Fruit fly (Drosophila melanogaster): ENCODE results near the gene primo-1.

primo-1 gene

dm6 chr3R:13710645-13711044 is 990 bp downstream of the primo-1 start (continued):
- peak; percentile 51 for TF ChIP-seq MESR4 (GFP tag; optimal IDR thresholded peaks at IDR 0.05)
- no peak for TF ChIP-seq CG10565 (GFP tag; optimal IDR thresholded peaks at IDR 0.05)
- peak; percentile 37; the same call in 1 of the 2 replicates for TF ChIP-seq tna (GFP tag; IDR thresholded peaks at IDR 0.05; ENCODE audit: partially characterized antibody)
- TF ChIP-seq amos (GFP tag; IDR thresholded peaks at IDR 0.05; ENCODE audit: partially characterized antibody): peak; percentile 31
- TF ChIP-seq CG8089 (GFP tag; optimal IDR thresholded peaks at IDR 0.05): no peak
- peak; percentile 2 for TF ChIP-seq Xbp1 (GFP tag; optimal IDR thresholded peaks at IDR 0.05)
- TF ChIP-seq Sin3A (optimal IDR thresholded peaks at IDR 0.05): peak; percentile 41
- TF ChIP-seq Abd-B (GFP tag; optimal IDR thresholded peaks at IDR 0.05): no peak
- no peak for TF ChIP-seq CG3163 (GFP tag; optimal IDR thresholded peaks at IDR 0.05)
- no peak for TF ChIP-seq oc (tag; optimal IDR thresholded peaks at IDR 0.05)
- TF ChIP-seq CG12219 (GFP tag; optimal IDR thresholded peaks at IDR 0.05): no peak
- peak; percentile 4 for TF ChIP-seq CG17829 (tag; optimal IDR thresholded peaks at IDR 0.05)
- TF ChIP-seq chm (GFP tag; IDR thresholded peaks at IDR 0.05): 0 out of 2 replicates have a peak, but pooled peaks have one; percentile 37
- no peak for TF ChIP-seq Lpt (GFP tag; optimal IDR thresholded peaks at IDR 0.05)
- TF ChIP-seq CG12659 (GFP tag; optimal IDR thresholded peaks at IDR 0.05): peak; percentile 28
- TF ChIP-seq cato (GFP tag; optimal IDR thresholded peaks at IDR 0.05; ENCODE audit: borderline replicate concordance): no peak
- peak; percentile 26; the same call in 1 of the 2 replicates for TF ChIP-seq CG14014 (GFP tag; IDR thresholded peaks at IDR 0.05)
- TF ChIP-seq so (GFP tag; IDR thresholded peaks at IDR 0.05): peak; percentile 39; the same call in 1 of the 3 replicates
- peak; percentile 1 for TF ChIP-seq CG10267 (tag; optimal IDR thresholded peaks at IDR 0.05)
- no peak for TF ChIP-seq CG1233 (GFP tag; optimal IDR thresholded peaks at IDR 0.05)
- peak; percentile 26 for TF ChIP-seq lab (GFP tag; optimal IDR thresholded peaks at IDR 0.05)
- TF ChIP-seq ranshi (GFP tag; IDR thresholded peaks at IDR 0.05): no peak
- TF ChIP-seq fd3F (GFP tag; optimal IDR thresholded peaks at IDR 0.05): no peak
- TF ChIP-seq gsb-n (tag; optimal IDR thresholded peaks at IDR 0.05): no peak
- peak; percentile 91 to 97 for TF ChIP-seq crp (GFP tag; optimal IDR thresholded peaks at IDR 0.05)
- peak; percentile 16 for TF ChIP-seq CG30403 (GFP tag; optimal IDR thresholded peaks at IDR 0.05)
- no peak for TF ChIP-seq pita (GFP tag; optimal IDR thresholded peaks at IDR 0.05)
- TF ChIP-seq CG15073 (GFP tag; optimal IDR thresholded peaks at IDR 0.05): no peak
- peak; percentile 40; the same call in 1 of the 3 replicates for TF ChIP-seq vnd (GFP tag; IDR thresholded peaks at IDR 0.05; ENCODE audit: partially characterized antibody)
- TF ChIP-seq Camta (GFP tag; optimal IDR thresholded peaks at IDR 0.05): no peak
- TF ChIP-seq onecut (GFP tag; IDR thresholded peaks at IDR 0.05): no peak
- no peak for TF ChIP-seq CG12236 (GFP tag; optimal IDR thresholded peaks at IDR 0.05)
- peak; percentile 33 for TF ChIP-seq CG4424 (GFP tag; optimal IDR thresholded peaks at IDR 0.05)
- no peak for TF ChIP-seq Pdp1 (GFP tag; optimal IDR thresholded peaks at IDR 0.05)
- TF ChIP-seq CG2116 (GFP tag; optimal IDR thresholded peaks at IDR 0.05): peak; percentile 26
- TF ChIP-seq CG15269 (tag; optimal IDR thresholded peaks at IDR 0.05): no peak
- no peak for TF ChIP-seq p53 (GFP tag; optimal IDR thresholded peaks at IDR 0.05)
- peak; percentile 62 for TF ChIP-seq E2f2 (GFP tag; IDR thresholded peaks at IDR 0.05)
- TF ChIP-seq CG16779 (GFP tag; IDR thresholded peaks at IDR 0.05): no peak
- no peak for TF ChIP-seq gsb (GFP tag; IDR thresholded peaks at IDR 0.05)
- no peak for TF ChIP-seq zen2 (GFP tag; IDR thresholded peaks at IDR 0.05; ENCODE audit: partially characterized antibody)
- TF ChIP-seq PHDP (tag; optimal IDR thresholded peaks at IDR 0.05): peak; percentile 24
- no peak for TF ChIP-seq CG30431 (GFP tag; optimal IDR thresholded peaks at IDR 0.05)
- TF ChIP-seq hkb (optimal IDR thresholded peaks at IDR 0.05): no peak
- TF ChIP-seq hkb (GFP tag; IDR thresholded peaks at IDR 0.05): 0 out of 2 replicates have a peak, but pooled peaks have one; percentile 15
- no peak for TF ChIP-seq psq (GFP tag; optimal IDR thresholded peaks at IDR 0.05)
- no peak for TF ChIP-seq CG12299 (tag; optimal IDR thresholded peaks at IDR 0.05)
- TF ChIP-seq CG8281 (tag; optimal IDR thresholded peaks at IDR 0.05): no peak
- 0 out of 2 replicates have a peak, but pooled peaks have one; percentile 13 for TF ChIP-seq Drgx (GFP tag; IDR thresholded peaks at IDR 0.05)
- TF ChIP-seq TFAM (GFP tag; optimal IDR thresholded peaks at IDR 0.05): no peak
- TF ChIP-seq sqz (GFP tag; optimal IDR thresholded peaks at IDR 0.05): peak; percentile 52
